Fruit fly (Drosophila melanogaster) whole organism, embryonic: ENCODE measurements around the gene CG6236.

Experiments used
- Antp ChIP-seq: fragments of 200-800 bp; sonication (Bioruptor generic); optimal IDR thresholded peaks from 3 replicates; lab custom pipeline; 2016; ENCODE audit warnings: missing biosample characterization, missing genetic modification characterization
- Atf-2 ChIP-seq: fragments of 200-800 bp; sonication (Bioruptor generic); optimal IDR thresholded peaks from 2 replicates; lab custom pipeline; 2016; ENCODE audit warnings: missing biosample characterization, missing genetic modification characterization
- CG11456 ChIP-seq: fragments of 200-800 bp; sonication (Bioruptor generic); IDR thresholded peaks from 3 replicates; pipeline ENCODE4 v1.3.6; 2022; ENCODE audit warnings: missing biosample characterization, missing genetic modification characterization
- CG12071 ChIP-seq: fragments of 200-800 bp; sonication (Bioruptor generic); optimal IDR thresholded peaks from 3 replicates; lab custom pipeline; 2018; ENCODE audit warnings: missing biosample characterization, mild to moderate bottlenecking, missing genetic modification characterization
- CG13287 ChIP-seq: fragments of 200-800 bp; sonication (Bioruptor generic); IDR thresholded peaks from 2 replicates; pipeline ENCODE4 v1.3.6; 2022; ENCODE audit warnings: missing biosample characterization, missing genetic modification characterization; ENCODE audit not compliant: partially characterized antibody
- CG14014 ChIP-seq: fragments of 200-800 bp; sonication (Bioruptor generic); IDR thresholded peaks from 2 replicates; pipeline ENCODE4 v1.3.6; 2022; ENCODE audit warnings: missing biosample characterization, missing genetic modification characterization
- CG14050 ChIP-seq: fragments of 200-800 bp; sonication (Bioruptor generic); IDR thresholded peaks from 3 replicates; pipeline ENCODE4 v1.3.6; 2022; ENCODE audit warnings: missing biosample characterization, missing genetic modification characterization
- CG14441 ChIP-seq: fragments of 200-800 bp; sonication (Bioruptor generic); IDR thresholded peaks from 2 replicates; pipeline ENCODE4 v1.3.6; 2022; ENCODE audit warnings: missing biosample characterization, missing genetic modification characterization
- CG15269 ChIP-seq: fragments of 200-800 bp; sonication (Bioruptor generic); optimal IDR thresholded peaks from 2 replicates; lab custom pipeline; 2018; ENCODE audit warnings: missing biosample characterization, mild to moderate bottlenecking, missing genetic modification characterization, moderate library complexity
- CG17612 ChIP-seq: fragments of 200-800 bp; sonication (Bioruptor generic); IDR thresholded peaks from 2 replicates; pipeline ENCODE4 v1.3.6; 2022; ENCODE audit warnings: missing biosample characterization, missing genetic modification characterization
- CG18262 ChIP-seq: fragments of 200-800 bp; optimal IDR thresholded peaks from 3 replicates; lab custom pipeline; 2019; ENCODE audit warnings: missing biosample characterization, mild to moderate bottlenecking, missing genetic modification characterization, moderate library complexity
- CG2116 ChIP-seq: fragments of 200-800 bp; sonication (Bioruptor generic); optimal IDR thresholded peaks from 3 replicates; lab custom pipeline; 2018; ENCODE audit warnings: missing biosample characterization, mild to moderate bottlenecking, missing genetic modification characterization
- CG2678 ChIP-seq: fragments of 200-800 bp; sonication (Bioruptor generic); optimal IDR thresholded peaks from 3 replicates; lab custom pipeline; 2019; ENCODE audit warnings: missing biosample characterization, mild to moderate bottlenecking, missing genetic modification characterization, moderate library complexity
- CG30020 ChIP-seq: fragments of 200-800 bp; optimal IDR thresholded peaks from 2 replicates; lab custom pipeline; 2019; ENCODE audit warnings: missing biosample characterization, mild to moderate bottlenecking, missing genetic modification characterization, moderate library complexity
- CG31441 ChIP-seq: fragments of 200-800 bp; sonication (Bioruptor generic); IDR thresholded peaks from 2 replicates; pipeline ENCODE4 v1.3.6; 2022; ENCODE audit warnings: missing biosample characterization, missing genetic modification characterization
- CG34376 ChIP-seq: fragments of 200-800 bp; sonication (Bioruptor generic); optimal IDR thresholded peaks from 2 replicates; lab custom pipeline; 2018; ENCODE audit warnings: missing biosample characterization, mild to moderate bottlenecking, missing genetic modification characterization
- CG4360 ChIP-seq: fragments of 200-800 bp; sonication (Bioruptor generic); IDR thresholded peaks from 2 replicates; pipeline ENCODE4 v1.3.6; 2022; ENCODE audit warnings: missing biosample characterization, missing genetic modification characterization
- CG4424 ChIP-seq: fragments of 200-800 bp; sonication (Bioruptor generic); optimal IDR thresholded peaks from 3 replicates; lab custom pipeline; 2016; ENCODE audit warnings: missing biosample characterization, missing genetic modification characterization
- CG4820 ChIP-seq: fragments of 200-800 bp; sonication (Bioruptor generic); optimal IDR thresholded peaks from 3 replicates; lab custom pipeline; 2016; ENCODE audit warnings: missing biosample characterization, missing genetic modification characterization
- CG5953 ChIP-seq: fragments of 200-800 bp; sonication (Bioruptor generic); IDR thresholded peaks from 2 replicates; pipeline ENCODE4 v1.3.6; 2022; ENCODE audit warnings: missing biosample characterization, missing genetic modification characterization
- CG7357 ChIP-seq: fragments of 200-800 bp; sonication (Bioruptor generic); IDR thresholded peaks from 3 replicates; pipeline ENCODE4 v1.3.6; 2022; ENCODE audit warnings: missing biosample characterization, missing genetic modification characterization
- CG8944 ChIP-seq: fragments of 200-800 bp; sonication (Bioruptor generic); optimal IDR thresholded peaks from 3 replicates; lab custom pipeline; 2016; ENCODE audit warnings: missing biosample characterization, missing genetic modification characterization
- CG9876 ChIP-seq: fragments of 200-800 bp; sonication (Bioruptor generic); optimal IDR thresholded peaks from 2 replicates; lab custom pipeline; 2016; ENCODE audit warnings: missing biosample characterization, missing genetic modification characterization
- CoRest ChIP-seq: fragments of 200-800 bp; sonication (Bioruptor generic); optimal IDR thresholded peaks from 3 replicates; lab custom pipeline; 2018; ENCODE audit warnings: missing biosample characterization, mild to moderate bottlenecking, missing genetic modification characterization, moderate library complexity
- Doc3 ChIP-seq: fragments of 200-800 bp; sonication (Bioruptor generic); IDR thresholded peaks from 3 replicates; pipeline ENCODE4 v1.3.6; 2022; ENCODE audit warnings: missing biosample characterization, missing genetic modification characterization; ENCODE audit not compliant: partially characterized antibody
- Dp ChIP-seq: fragments of 200-800 bp; sonication (Bioruptor generic); optimal IDR thresholded peaks from 2 replicates; lab custom pipeline; 2018; ENCODE audit warnings: missing biosample characterization, mild to moderate bottlenecking, missing genetic modification characterization, moderate library complexity
- E2f1 ChIP-seq: fragments of 200-800 bp; sonication (Bioruptor generic); IDR thresholded peaks from 2 replicates; pipeline ENCODE4 v1.3.6; 2022; ENCODE audit warnings: missing biosample characterization, missing genetic modification characterization
- Hand ChIP-seq: fragments of 200-800 bp; sonication (Bioruptor generic); optimal IDR thresholded peaks from 2 replicates; lab custom pipeline; 2017; ENCODE audit warnings: mild to moderate bottlenecking, missing biosample characterization, missing genetic modification reagents, missing genetic modification characterization
- HmgD ChIP-seq: fragments of 200-800 bp; sonication (Bioruptor generic); optimal IDR thresholded peaks from 3 replicates; lab custom pipeline; 2016; ENCODE audit warnings: missing biosample characterization, missing genetic modification characterization
- Jarid2 ChIP-seq: fragments of 200-800 bp; sonication (Bioruptor generic); optimal IDR thresholded peaks from 3 replicates; lab custom pipeline; 2017; ENCODE audit warnings: mild to moderate bottlenecking, missing biosample characterization, missing genetic modification reagents, missing genetic modification characterization
- Med ChIP-seq: fragments of 200-800 bp; sonication (Bioruptor generic); peaks from one replicate; lab custom pipeline; 2016; ENCODE audit warnings: missing biosample characterization, missing genetic modification characterization, mild to moderate bottlenecking, inconsistent platforms, moderate library complexity
- NC2α ChIP-seq: fragments of 200-800 bp; sonication (Bioruptor generic); optimal IDR thresholded peaks from 2 replicates; lab custom pipeline; 2016; ENCODE audit warnings: missing biosample characterization, missing genetic modification characterization
- NFAT ChIP-seq: fragments of 200-800 bp; sonication (Bioruptor generic); IDR thresholded peaks from 2 replicates; pipeline ENCODE4 v1.3.6; 2022; ENCODE audit warnings: missing biosample characterization, missing genetic modification characterization
- Opbp ChIP-seq: fragments of 200-800 bp; sonication (Bioruptor generic); IDR thresholded peaks from 3 replicates; pipeline ENCODE4 v1.3.6; 2022; ENCODE audit warnings: missing biosample characterization, missing genetic modification characterization; ENCODE audit not compliant: partially characterized antibody
- PHDP ChIP-seq: fragments of 200-800 bp; sonication (Bioruptor generic); optimal IDR thresholded peaks from 3 replicates; lab custom pipeline; 2018; ENCODE audit warnings: missing biosample characterization, mild to moderate bottlenecking, missing genetic modification characterization, moderate library complexity
- Six4 ChIP-seq: fragments of 200-800 bp; sonication (Bioruptor generic); optimal IDR thresholded peaks from 2 replicates; lab custom pipeline; 2016; ENCODE audit warnings: missing biosample characterization, missing genetic modification characterization
- cwo ChIP-seq: fragments of 200-800 bp; sonication (Bioruptor generic); optimal IDR thresholded peaks from 3 replicates; lab custom pipeline; 2017; ENCODE audit warnings: missing biosample characterization, missing genetic modification characterization, mild to moderate bottlenecking, moderate library complexity, missing genetic modification reagents
- ems ChIP-seq: fragments of 200-800 bp; sonication (Bioruptor generic); optimal IDR thresholded peaks from 3 replicates; lab custom pipeline; 2016; ENCODE audit warnings: missing biosample characterization, missing genetic modification characterization
- exex ChIP-seq: fragments of 200-800 bp; sonication (Bioruptor generic); optimal IDR thresholded peaks from 4 replicates; lab custom pipeline; 2018; ENCODE audit warnings: missing biosample characterization, mild to moderate bottlenecking, missing genetic modification characterization, moderate library complexity
- gt ChIP-seq: fragments of 200-800 bp; sonication (Bioruptor generic); IDR thresholded peaks from 2 replicates; pipeline ENCODE4 v1.3.6; 2022; ENCODE audit warnings: missing biosample characterization, missing genetic modification characterization
- her ChIP-seq: fragments of 200-800 bp; sonication (Bioruptor generic); optimal IDR thresholded peaks from 2 replicates; lab custom pipeline; 2016; ENCODE audit warnings: missing biosample characterization, missing genetic modification characterization
- inv ChIP-seq: fragments of 200-800 bp; sonication (Bioruptor generic); IDR thresholded peaks from 2 replicates; pipeline ENCODE4 v1.3.6; 2022; ENCODE audit warnings: missing biosample characterization, missing genetic modification characterization; ENCODE audit not compliant: partially characterized antibody
- jumu ChIP-seq: fragments of 200-800 bp; sonication (Bioruptor generic); optimal IDR thresholded peaks from 3 replicates; lab custom pipeline; 2016; ENCODE audit warnings: missing biosample characterization, missing genetic modification characterization
- nom ChIP-seq: fragments of 200-800 bp; sonication (Bioruptor generic); optimal IDR thresholded peaks from 2 replicates; lab custom pipeline; 2017; ENCODE audit warnings: missing biosample characterization, missing genetic modification characterization, mild to moderate bottlenecking, moderate library complexity, missing genetic modification reagents
- p53 ChIP-seq: fragments of 200-800 bp; sonication (Bioruptor generic); optimal IDR thresholded peaks from 2 replicates; lab custom pipeline; 2016; ENCODE audit warnings: missing biosample characterization, missing genetic modification characterization
- pb ChIP-seq: fragments of 200-800 bp; sonication (Bioruptor generic); optimal IDR thresholded peaks from 3 replicates; lab custom pipeline; 2016; ENCODE audit warnings: missing biosample characterization, missing genetic modification characterization
- row ChIP-seq: fragments of 200-800 bp; sonication (Bioruptor generic); IDR thresholded peaks from 3 replicates; pipeline ENCODE4 v1.3.6; 2022; ENCODE audit warnings: missing biosample characterization, missing genetic modification characterization
- scrt ChIP-seq: fragments of 200-800 bp; sonication (Bioruptor generic); optimal IDR thresholded peaks from 2 replicates; lab custom pipeline; 2018; ENCODE audit warnings: missing biosample characterization, mild to moderate bottlenecking, missing genetic modification characterization, moderate library complexity
- stc ChIP-seq: fragments of 200-800 bp; sonication (Bioruptor generic); IDR thresholded peaks from 2 replicates; pipeline ENCODE4 v1.3.6; 2022; ENCODE audit warnings: missing biosample characterization, missing genetic modification characterization
- z ChIP-seq: fragments of 200-800 bp; sonication (Bioruptor generic); IDR thresholded peaks from 3 replicates; pipeline ENCODE4 v1.3.6; 2022; ENCODE audit warnings: missing biosample characterization, missing genetic modification characterization
- zf30C ChIP-seq: fragments of 200-800 bp; sonication (Bioruptor generic); optimal IDR thresholded peaks from 3 replicates; lab custom pipeline; 2018; ENCODE audit warnings: missing biosample characterization, mild to moderate bottlenecking, missing genetic modification characterization

Gene CG6236

DNA sequence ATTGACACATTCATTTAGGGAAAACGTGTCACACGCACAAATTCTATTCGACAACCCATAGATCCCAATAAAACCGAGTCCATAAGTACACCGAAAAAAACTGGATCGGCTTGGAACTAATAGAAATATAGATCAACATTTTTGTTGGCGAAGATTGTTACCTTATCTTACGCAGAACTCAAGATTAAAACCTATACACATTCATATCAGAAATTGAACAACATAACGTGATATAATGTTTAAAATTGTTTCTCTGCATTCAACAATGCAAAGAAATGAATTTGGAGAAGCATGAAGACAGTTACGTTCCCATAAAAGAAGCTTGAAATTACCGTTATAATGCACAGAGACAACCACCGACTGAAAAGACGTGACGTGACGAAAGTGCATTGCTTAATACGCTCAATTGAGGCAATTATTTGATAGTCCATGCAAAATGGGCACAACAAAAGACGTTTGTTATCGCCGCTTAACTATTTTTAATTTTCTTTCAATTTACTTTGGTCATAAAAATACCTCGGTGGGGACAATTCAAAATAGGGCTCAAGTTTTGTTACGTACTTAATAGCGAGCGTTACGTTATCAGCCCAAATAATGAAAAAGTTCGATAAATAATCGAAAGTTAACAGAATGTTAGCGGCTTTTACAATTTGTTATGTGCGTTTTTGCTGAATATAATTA lies 12.1 kb upstream of the CG6236 start, which contains the start of gene SerRS-m (continued):
- TF ChIP-seq CG12071 (GFP tag; lab: Kevin White, UChicago) (no peak), Atf-2 (GFP tag; lab: Kevin White, UChicago) (no peak), CG11456 (GFP tag; lab: Robert Waterston, UW) (no peak), stc (no peak), Med (GFP tag; lab: Kevin White, UChicago) (peak; percentile 75), HmgD (no peak), CG9876 (no peak), Jarid2 (no peak), z (GFP tag; lab: Robert Waterston, UW) (no peak), CG14014 (GFP tag; lab: Robert Waterston, UW) (no peak), pb (GFP tag; lab: Kevin White, UChicago) (no peak), CG15269 (tag; lab: Kevin White, UChicago) (no peak), Opbp (GFP tag; lab: Robert Waterston, UW) (no peak), CG2678 (tag; lab: Kevin White, UChicago) (no peak), CG7357 (0 out of 3 replicates have a peak, but pooled peaks have one; percentile 6), Hand (GFP tag; lab: Kevin White, UChicago) (no peak), her (GFP tag; lab: Kevin White, UChicago) (no peak), CG4360 (GFP tag; lab: Robert Waterston, UW) (no peak), gt (GFP tag; lab: Robert Waterston, UW) (no peak), cwo (no peak), Six4 (GFP tag; lab: Kevin White, UChicago) (peak; percentile 17), CG5953 (no peak), NC2α (no peak), Doc3 (no peak), CG30020 (tag; lab: Kevin White, UChicago) (no peak), p53 (GFP tag; lab: Kevin White, UChicago) (no peak), zf30C (GFP tag; lab: Kevin White, UChicago) (peak; percentile 11), CG17612 (GFP tag; lab: Robert Waterston, UW) (no peak), CG13287 (GFP tag; lab: Robert Waterston, UW) (peak; percentile 33), CG8944 (GFP tag; lab: Kevin White, UChicago) (no peak), inv (no peak), NFAT (GFP tag; lab: Robert Waterston, UW) (no peak), CG4424 (no peak), nom (GFP tag; lab: Kevin White, UChicago) (no peak), ems (no peak), CG14441 (no peak), E2f1 (no peak), Dp (GFP tag; lab: Kevin White, UChicago) (peak; percentile 25), CG34376 (GFP tag; lab: Kevin White, UChicago) (no peak), row (no peak), exex (peak; percentile 0), CG31441 (GFP tag; lab: Robert Waterston, UW) (no peak), PHDP (tag; lab: Kevin White, UChicago) (peak; percentile 17), CoRest (tag; lab: Kevin White, UChicago) (peak; percentile 18), scrt (GFP tag; lab: Kevin White, UChicago) (no peak), CG2116 (GFP tag; lab: Kevin White, UChicago) (no peak), CG14050 (GFP tag; lab: Robert Waterston, UW) (no peak), CG18262 (tag; lab: Kevin White, UChicago) (peak; percentile 14), CG4820 (GFP tag; lab: Kevin White, UChicago) (no peak), jumu (GFP tag; lab: Kevin White, UChicago) (no peak), Antp (GFP tag; lab: Kevin White, UChicago) (no peak)
